Worm (Caenorhabditis elegans) whole organism, young adult: Measurements from ENCODE around the gene C42C1.9.

Source experiments
- D2030.7 ChIP-seq: fragments of 200-800 bp; sonication (Bioruptor generic); IDR thresholded peaks from 2 replicates; pipeline ENCODE4 v1.3.6; 2022; ENCODE audit warnings: missing genetic modification reagents, missing genetic modification characterization, missing compliant biosample characterization
- F57A8.1 ChIP-seq: fragments of 200-800 bp; sonication (Bioruptor generic); optimal IDR thresholded peaks from 2 replicates; lab custom pipeline; 2018; ENCODE audit warnings: mild to moderate bottlenecking, missing genetic modification characterization, moderate library complexity, missing compliant biosample characterization
- F57C9.4 ChIP-seq: sonication (generic microtip); optimal IDR thresholded peaks from 2 replicates; lab custom pipeline; 2017; ENCODE audit warnings: mild to moderate bottlenecking, missing genetic modification characterization, missing compliant biosample characterization
- K12H6.12 ChIP-seq: fragments of 200-800 bp; sonication (Bioruptor generic); optimal IDR thresholded peaks from 2 replicates; lab custom pipeline; 2018; ENCODE audit warnings: mild to moderate bottlenecking, missing genetic modification characterization, missing compliant biosample characterization
- T26A5.8 ChIP-seq: sonication (generic microtip); optimal IDR thresholded peaks from 2 replicates; lab custom pipeline; 2016; ENCODE audit warnings: missing genetic modification characterization, missing compliant biosample characterization
- Y53F4B.3 ChIP-seq: fragments of 200-800 bp; sonication (Bioruptor generic); IDR thresholded peaks from 2 replicates; pipeline ENCODE4 v1.3.6; 2022; ENCODE audit warnings: missing genetic modification reagents, missing genetic modification characterization, missing compliant biosample characterization
- Y67H2A.10 ChIP-seq: fragments of 200-800 bp; sonication (Bioruptor generic); conservative IDR thresholded peaks from 2 replicates; pipeline ENCODE4 v1.3.6; 2022; ENCODE audit warnings: missing genetic modification reagents, missing genetic modification characterization, missing compliant biosample characterization
- Y79H2A.3 ChIP-seq: fragments of 200-800 bp; sonication (Bioruptor generic); conservative IDR thresholded peaks from 2 replicates; pipeline ENCODE4 v1.3.6; 2022; ENCODE audit warnings: missing genetic modification reagents, missing genetic modification characterization, missing compliant biosample characterization
- ZK185.1 ChIP-seq: sonication (generic microtip); optimal IDR thresholded peaks from 2 replicates; lab custom pipeline; 2016; ENCODE audit warnings: mild to moderate bottlenecking, missing genetic modification characterization, missing compliant biosample characterization; ENCODE audit not compliant: poor library complexity, severe bottlenecking
- aptf-3 ChIP-seq: fragments of 200-800 bp; sonication (Bioruptor generic); IDR thresholded peaks from 2 replicates; pipeline ENCODE4 v1.3.6; 2022; ENCODE audit warnings: missing genetic modification characterization, missing compliant biosample characterization
- atf-7 ChIP-seq: sonication (generic microtip); optimal IDR thresholded peaks from 2 replicates; lab custom pipeline; 2017; ENCODE audit warnings: mild to moderate bottlenecking, missing genetic modification characterization, missing compliant biosample characterization
- attf-6 ChIP-seq: fragments of 200-800 bp; sonication (Bioruptor generic); IDR thresholded peaks from 2 replicates; pipeline ENCODE4 v1.3.6; 2022; ENCODE audit warnings: missing genetic modification reagents, missing genetic modification characterization, missing compliant biosample characterization
- bed-1 ChIP-seq: fragments of 200-800 bp; sonication (Bioruptor generic); IDR thresholded peaks from 2 replicates; pipeline ENCODE4 v1.3.6; 2022; ENCODE audit warnings: missing genetic modification reagents, missing genetic modification characterization, missing compliant biosample characterization
- bed-2 ChIP-seq: fragments of 200-800 bp; sonication (Bioruptor generic); IDR thresholded peaks from 2 replicates; pipeline ENCODE4 v1.3.6; 2022; ENCODE audit warnings: missing genetic modification reagents, missing genetic modification characterization, missing compliant biosample characterization
- cebp-1 ChIP-seq, 2 experiments: fragments of 200-800 bp in 1 of 2; sonication (Bioruptor generic) in 1 of 2; sonication (generic microtip) in 1 of 2; IDR thresholded peaks in 1 of 2; optimal IDR thresholded peaks in 1 of 2; 2 replicates each; pipeline versions ENCODE4 v1.3.6 to Lab custom; 2017 to 2022; ENCODE audit warnings: missing compliant biosample characterization in 2 of 2, missing genetic modification characterization in 2 of 2, mild to moderate bottlenecking in 1 of 2, missing genetic modification reagents in 1 of 2, moderate library complexity in 1 of 2
- ceh-58 ChIP-seq: fragments of 200-800 bp; sonication (Bioruptor generic); IDR thresholded peaks from 2 replicates; pipeline ENCODE4 v1.3.6; 2022; ENCODE audit warnings: missing genetic modification characterization, missing compliant biosample characterization
- dpl-1 ChIP-seq: fragments of 150-350 bp; optimal IDR thresholded peaks from 2 replicates; lab custom pipeline; 2014; ENCODE audit warnings: missing biosample characterization, missing genetic modification reagents, missing genetic modification characterization
- egl-44 ChIP-seq: fragments of 200-800 bp; sonication (Bioruptor generic); IDR thresholded peaks from 2 replicates; pipeline ENCODE4 v1.3.6; 2022; ENCODE audit warnings: missing genetic modification reagents, missing genetic modification characterization, missing compliant biosample characterization
- fkh-3 ChIP-seq: sonication (generic microtip); optimal IDR thresholded peaks from 2 replicates; lab custom pipeline; 2016; ENCODE audit warnings: mild to moderate bottlenecking, missing genetic modification characterization, missing compliant biosample characterization
- hlh-12 ChIP-seq: sonication (generic microtip); optimal IDR thresholded peaks from 2 replicates; lab custom pipeline; 2016; ENCODE audit warnings: missing genetic modification characterization, missing compliant biosample characterization
- hlh-26 ChIP-seq: fragments of 200-800 bp; sonication (Bioruptor generic); conservative IDR thresholded peaks from 2 replicates; pipeline ENCODE4 v1.3.6; 2022; ENCODE audit warnings: missing genetic modification reagents, missing genetic modification characterization, missing compliant biosample characterization
- hmg-1.2 ChIP-seq: fragments of 200-800 bp; sonication (Bioruptor generic); IDR thresholded peaks from 2 replicates; pipeline ENCODE4 v1.3.6; 2022; ENCODE audit warnings: missing genetic modification reagents, missing genetic modification characterization, missing compliant biosample characterization
- hrde-1 ChIP-seq: sonication (generic microtip); optimal IDR thresholded peaks from 2 replicates; lab custom pipeline; 2016; ENCODE audit warnings: missing genetic modification characterization, mild to moderate bottlenecking, missing compliant biosample characterization, moderate library complexity, missing genotype, missing genetic modification reagents, borderline replicate concordance
- madf-10 ChIP-seq: sonication (generic microtip); optimal IDR thresholded peaks from 2 replicates; lab custom pipeline; 2016; ENCODE audit warnings: mild to moderate bottlenecking, missing genetic modification characterization, missing compliant biosample characterization
- madf-8 ChIP-seq: fragments of 200-800 bp; sonication (Bioruptor generic); conservative IDR thresholded peaks from 2 replicates; pipeline ENCODE4 v1.3.6; 2022; ENCODE audit warnings: missing genetic modification reagents, missing genetic modification characterization, missing compliant biosample characterization
- mcd-1 ChIP-seq: fragments of 200-800 bp; sonication (Bioruptor generic); IDR thresholded peaks from 2 replicates; pipeline ENCODE4 v1.3.6; 2022; ENCODE audit warnings: missing genetic modification reagents, missing genetic modification characterization, missing compliant biosample characterization
- mel-28 ChIP-seq: sonication (generic microtip); optimal IDR thresholded peaks from 2 replicates; lab custom pipeline; 2016; ENCODE audit warnings: borderline replicate concordance, mild to moderate bottlenecking, missing genetic modification characterization, missing compliant biosample characterization
- nfyb-1 ChIP-seq: fragments of 200-800 bp; sonication (Bioruptor generic); IDR thresholded peaks from 2 replicates; pipeline ENCODE4 v1.3.6; 2022; ENCODE audit warnings: missing genetic modification reagents, missing genetic modification characterization, missing compliant biosample characterization
- nhr-80 ChIP-seq: sonication (generic microtip); optimal IDR thresholded peaks from 2 replicates; lab custom pipeline; 2016; ENCODE audit warnings: missing genetic modification characterization, missing compliant biosample characterization
- nhr-90 ChIP-seq: sonication (generic microtip); optimal IDR thresholded peaks from 2 replicates; lab custom pipeline; 2016; ENCODE audit warnings: missing genotype, mild to moderate bottlenecking, missing genetic modification characterization, missing compliant biosample characterization
- pha-4 ChIP-seq: fragments of 150-350 bp; sonication (generic microtip); optimal IDR thresholded peaks from 2 replicates; lab custom pipeline; 2014; ENCODE audit warnings: missing biosample characterization, missing genetic modification reagents, missing genetic modification characterization
- snpc-1.1 ChIP-seq: sonication (generic microtip); optimal IDR thresholded peaks from 2 replicates; lab custom pipeline; 2017; ENCODE audit warnings: missing genetic modification characterization, mild to moderate bottlenecking, missing compliant biosample characterization, antibody characterized with exemption, moderate library complexity, missing genotype, missing genetic modification reagents; ENCODE audit not compliant: insufficient read depth
- tbx-9 ChIP-seq: sonication (generic microtip); optimal IDR thresholded peaks from 2 replicates; lab custom pipeline; 2016; ENCODE audit warnings: borderline replicate concordance, missing genetic modification characterization, inconsistent platforms, missing compliant biosample characterization
- unc-62 ChIP-seq: fragments of 150-350 bp; optimal IDR thresholded peaks from 2 replicates; lab custom pipeline; 2014; ENCODE audit warnings: missing biosample characterization, missing genetic modification reagents, missing genetic modification characterization
- xnd-1 ChIP-seq: sonication (generic microtip); optimal IDR thresholded peaks from 2 replicates; lab custom pipeline; 2016; ENCODE audit warnings: missing genotype, missing genetic modification reagents, missing genetic modification characterization, missing compliant biosample characterization
- ztf-26 ChIP-seq: sonication (generic microtip); optimal IDR thresholded peaks from 2 replicates; lab custom pipeline; 2017; ENCODE audit warnings: missing genetic modification characterization, missing compliant biosample characterization
- ztf-28 ChIP-seq: fragments of 200-800 bp; sonication (Bioruptor generic); IDR thresholded peaks from 2 replicates; pipeline ENCODE4 v1.3.6; 2022; ENCODE audit warnings: missing genetic modification reagents, missing genetic modification characterization, missing compliant biosample characterization

C42C1.9 gene

DNA sequence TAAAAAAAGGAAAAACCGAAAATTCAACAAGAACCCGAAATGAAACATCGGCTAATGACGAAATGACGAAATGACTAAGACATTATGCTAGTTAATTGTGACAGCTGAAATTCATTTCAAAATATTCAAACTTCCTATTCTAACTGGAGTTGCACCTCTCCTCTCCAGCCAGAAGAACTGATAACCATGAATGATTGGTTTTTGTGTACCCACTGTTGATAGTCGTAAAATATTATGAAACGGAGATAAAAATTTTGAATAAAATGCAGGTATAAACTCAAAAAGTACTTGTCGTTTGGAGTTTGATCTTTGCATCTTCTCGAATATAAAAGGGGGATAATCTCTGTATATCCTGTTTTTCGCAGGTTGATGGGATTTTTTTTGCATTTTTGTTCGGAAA, 13.6 kb downstream of the C42C1.9 start (continued):
- no peak for TF ChIP-seq ceh-58 (GFP tag; lab: Robert Waterston, UW)
- TF ChIP-seq K12H6.12 (tag; lab: Kevin White, UChicago): no peak

DNA sequence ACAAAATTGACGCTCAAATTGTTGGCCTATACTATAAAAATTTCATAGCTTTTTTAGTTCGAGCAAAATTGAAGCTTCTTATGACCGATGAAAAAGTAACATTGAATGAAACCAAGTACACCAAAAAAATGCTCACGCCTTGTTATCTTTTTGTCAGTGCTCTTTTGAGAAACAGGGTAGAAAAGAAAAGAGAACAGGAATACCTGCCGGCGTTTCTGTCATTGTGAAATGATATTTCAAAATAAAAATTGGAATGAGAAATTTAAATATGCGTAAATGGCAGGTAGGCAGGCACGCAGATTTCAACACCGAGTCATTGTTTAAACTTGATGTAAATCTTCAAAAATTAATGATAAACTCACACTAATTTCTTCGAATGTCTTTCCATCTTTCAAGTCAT, 15.5 kb downstream of the C42C1.9 start:
- TF ChIP-seq cebp-1 (GFP tag; IDR thresholded peaks at IDR 0.05; lab: Robert Waterston, UW) (peak; percentile 53; the same call in 1 of the 2 replicates), cebp-1 (tag; optimal IDR thresholded peaks at IDR 0.05; lab: Kevin White, UChicago) (peak; percentile 76), nhr-90 (tag; lab: Kevin White, UChicago) (no peak), nhr-80 (tag; lab: Kevin White, UChicago) (peak; percentile 71)

DNA sequence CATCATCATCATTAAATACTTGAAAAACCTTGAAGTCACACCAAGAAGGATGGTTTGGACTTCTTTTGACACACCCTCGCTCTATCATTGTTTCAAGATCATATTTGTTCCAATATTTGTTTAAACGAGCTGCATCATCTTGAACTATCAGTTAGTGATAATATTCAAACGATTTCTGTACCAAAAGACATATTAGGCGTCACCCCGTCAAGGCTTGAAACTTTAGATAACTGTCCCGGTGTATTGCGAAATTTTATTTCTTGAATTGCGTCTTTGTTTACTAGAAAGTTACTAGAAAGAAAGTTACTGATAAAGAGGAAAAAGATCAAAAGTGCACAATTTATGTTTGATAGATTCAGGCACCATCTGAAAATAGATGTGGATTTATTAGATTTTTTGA, 16.7 kb downstream of the C42C1.9 start:
- TF ChIP-seq cebp-1 (GFP tag; IDR thresholded peaks at IDR 0.05; lab: Robert Waterston, UW) (peak; percentile 93), cebp-1 (tag; optimal IDR thresholded peaks at IDR 0.05; lab: Kevin White, UChicago) (peak; percentile 95), ZK185.1 (tag; lab: Kevin White, UChicago) (no peak), tbx-9 (tag; lab: Kevin White, UChicago) (no peak), snpc-1.1 (tag; lab: Kevin White, UChicago) (no peak), F57A8.1 (GFP tag; lab: Kevin White, UChicago) (no peak), Y79H2A.3 (GFP tag; lab: Robert Waterston, UW) (no peak), hrde-1 (tag; lab: Kevin White, UChicago) (no peak), dpl-1 (GFP tag; lab: Kevin White, UChicago) (no peak), aptf-3 (GFP tag; lab: Robert Waterston, UW) (no peak), Y53F4B.3 (GFP tag; lab: Robert Waterston, UW) (no peak), mcd-1 (no peak), D2030.7 (GFP tag; lab: Robert Waterston, UW) (no peak), nfyb-1 (GFP tag; lab: Robert Waterston, UW) (0 out of 2 replicates have a peak, but pooled peaks have one; percentile 26), hmg-1.2 (no peak), nhr-80 (tag; lab: Kevin White, UChicago) (peak; percentile 79), pha-4 (tag; lab: Kevin White, UChicago) (peak; percentile 29), unc-62 (GFP tag; lab: Kevin White, UChicago) (peak; percentile 52), ztf-26 (tag; lab: Kevin White, UChicago) (no peak), madf-10 (tag; lab: Kevin White, UChicago) (no peak)

DNA sequence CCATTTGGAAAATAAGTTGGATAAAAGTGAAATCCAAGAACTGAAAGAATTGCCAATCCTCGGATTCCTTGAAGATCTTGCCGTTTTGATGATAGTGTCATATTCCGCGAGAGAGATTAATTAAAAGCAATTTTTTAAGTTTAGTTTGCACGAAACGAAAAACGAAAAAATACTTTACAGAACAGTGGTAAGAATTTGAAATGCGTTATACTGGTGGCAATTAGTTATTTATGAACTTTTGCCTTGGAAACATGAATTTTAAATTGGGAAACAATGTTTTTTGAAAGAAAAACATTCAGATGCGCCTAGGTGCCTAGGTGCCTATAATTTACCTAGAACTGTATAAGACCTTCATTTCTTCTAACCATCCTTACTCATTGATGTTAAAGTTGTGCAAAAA, 18.5 kb downstream of the C42C1.9 start, which contains the start of gene oac-57:
Gene oac-57 (minus strand): TSS at position 101 of the 400 bp plus-strand sequence.
- no peak for TF ChIP-seq attf-6 (GFP tag; lab: Robert Waterston, UW)
- TF ChIP-seq atf-7: no peak
- no peak for TF ChIP-seq hlh-12 (tag; lab: Kevin White, UChicago)
- TF ChIP-seq xnd-1 (tag; lab: Kevin White, UChicago): no peak
- TF ChIP-seq ztf-28 (GFP tag; lab: Robert Waterston, UW): no peak
- no peak for TF ChIP-seq Y79H2A.3 (GFP tag; lab: Robert Waterston, UW)
- TF ChIP-seq bed-1: no peak
- no peak for TF ChIP-seq egl-44 (GFP tag; lab: Robert Waterston, UW)
- no peak for TF ChIP-seq madf-8 (GFP tag; lab: Robert Waterston, UW)
- TF ChIP-seq Y67H2A.10 (GFP tag; lab: Robert Waterston, UW): no peak
- TF ChIP-seq hlh-26 (GFP tag; lab: Robert Waterston, UW): no peak
- no peak for TF ChIP-seq nhr-90 (tag; lab: Kevin White, UChicago)
- no peak for TF ChIP-seq mel-28 (tag; lab: Kevin White, UChicago)
- TF ChIP-seq T26A5.8 (tag; lab: Kevin White, UChicago): no peak
- TF ChIP-seq fkh-3 (tag; lab: Kevin White, UChicago): no peak
- no peak for TF ChIP-seq F57C9.4 (tag; lab: Kevin White, UChicago)
- TF ChIP-seq bed-2: no peak
